Worm (Caenorhabditis elegans) whole organism, L4 larva: ENCODE results near the gene T03D8.6.

Source experiments
- D1046.2 ChIP-seq: fragments of 200-800 bp; sonication (Bioruptor generic); IDR thresholded peaks from 2 replicates; pipeline ENCODE4 v1.3.6; 2022; ENCODE audit warnings: missing genetic modification characterization, missing compliant biosample characterization
- F26F4.8 ChIP-seq: fragments of 200-800 bp; sonication (Bioruptor generic); conservative IDR thresholded peaks from 2 replicates; pipeline ENCODE4 v1.3.6; 2022; ENCODE audit warnings: missing genetic modification characterization, missing compliant biosample characterization
- R02D3.7 ChIP-seq: fragments of 150-350 bp; sonication (generic microtip); optimal IDR thresholded peaks from 3 replicates; lab custom pipeline; 2014; ENCODE audit warnings: missing biosample characterization, missing genetic modification characterization
- Y105C5A.15 ChIP-seq: fragments of 200-800 bp; sonication (Bioruptor generic); IDR thresholded peaks from 2 replicates; pipeline ENCODE4 v1.3.6; 2022; ENCODE audit warnings: missing genetic modification characterization, missing compliant biosample characterization
- Y5F2A.4 ChIP-seq: fragments of 200-800 bp; sonication (Bioruptor generic); optimal IDR thresholded peaks from 2 replicates; lab custom pipeline; 2018; ENCODE audit warnings: mild to moderate bottlenecking, missing genetic modification characterization, missing compliant biosample characterization
- ZK546.5 ChIP-seq, 2 experiments: sonication (generic microtip); optimal IDR thresholded peaks; 2 replicates each; lab custom pipeline; 2017; ENCODE audit warnings: missing biosample characterization in 2 of 2, missing genetic modification characterization in 2 of 2
- aha-1 ChIP-seq: fragments of 150-350 bp; peaks from one replicate; lab custom pipeline; 2014; ENCODE audit warnings: missing biosample characterization, missing genetic modification characterization
- ama-1 ChIP-seq: fragments of 150-350 bp; optimal IDR thresholded peaks from 2 replicates; lab custom pipeline; 2014; ENCODE audit warnings: inconsistent platforms, mixed read lengths
- ceh-44 ChIP-seq: fragments of 200-800 bp; sonication (Bioruptor generic); IDR thresholded peaks from 2 replicates; pipeline ENCODE4 v1.3.6; 2022; ENCODE audit warnings: missing genetic modification reagents, missing genetic modification characterization, missing compliant biosample characterization
- ces-1 ChIP-seq: fragments of 150-350 bp; sonication (generic microtip); optimal IDR thresholded peaks from 4 replicates; lab custom pipeline; 2014; ENCODE audit warnings: missing biosample characterization, missing genetic modification reagents, missing genetic modification characterization
- cey-2 ChIP-seq: sonication (generic microtip); optimal IDR thresholded peaks from 3 replicates; lab custom pipeline; 2017; ENCODE audit warnings: missing genetic modification characterization, mild to moderate bottlenecking, missing compliant biosample characterization, antibody characterized with exemption, borderline replicate concordance; ENCODE audit not compliant: insufficient read depth
- daf-12 ChIP-seq: fragments of 150-350 bp; optimal IDR thresholded peaks from 2 replicates; lab custom pipeline; 2014; ENCODE audit warnings: missing biosample characterization, missing genetic modification reagents, missing genetic modification characterization
- daf-16 ChIP-seq, 3 experiments: sonication (generic microtip); optimal IDR thresholded peaks; 2 replicates each; lab custom pipeline; 2016 to 2017; ENCODE audit warnings: missing genetic modification characterization in 3 of 3, missing genetic modification reagents in 3 of 3, mild to moderate bottlenecking in 2 of 3, missing compliant biosample characterization in 2 of 3, missing biosample characterization in 1 of 3, moderate library complexity in 1 of 3
- daf-8 ChIP-seq: fragments of 200-800 bp; sonication (Bioruptor generic); IDR thresholded peaks from 2 replicates; pipeline ENCODE4 v1.3.6; 2022; ENCODE audit warnings: missing genetic modification characterization, missing compliant biosample characterization
- dpl-1 ChIP-seq: fragments of 150-350 bp; optimal IDR thresholded peaks from 2 replicates; lab custom pipeline; 2014; ENCODE audit warnings: missing biosample characterization, missing genetic modification reagents, missing genetic modification characterization
- duxl-1 ChIP-seq: sonication (generic microtip); optimal IDR thresholded peaks from 2 replicates; lab custom pipeline; 2016; ENCODE audit warnings: mild to moderate bottlenecking, missing genetic modification characterization, moderate library complexity, missing compliant biosample characterization; ENCODE audit not compliant: poor library complexity
- dve-1 ChIP-seq: sonication (generic microtip); optimal IDR thresholded peaks from 2 replicates; lab custom pipeline; 2017; ENCODE audit warnings: antibody characterized with exemption, mild to moderate bottlenecking, missing genetic modification characterization, missing compliant biosample characterization; ENCODE audit not compliant: insufficient read depth
- egl-43 ChIP-seq: fragments of 200-800 bp; sonication (Bioruptor generic); IDR thresholded peaks from 2 replicates; pipeline ENCODE4 v1.3.6; 2022; ENCODE audit warnings: missing genetic modification reagents, missing genetic modification characterization, missing compliant biosample characterization
- fkh-10 ChIP-seq: fragments of 150-350 bp; optimal IDR thresholded peaks from 2 replicates; lab custom pipeline; 2014; ENCODE audit warnings: missing biosample characterization, missing genetic modification reagents, missing genetic modification characterization
- hlh-11 ChIP-seq: fragments of 200-800 bp; sonication (Bioruptor generic); optimal IDR thresholded peaks from 2 replicates; lab custom pipeline; 2018; ENCODE audit warnings: mild to moderate bottlenecking, missing genetic modification characterization, missing compliant biosample characterization
- hlh-30 ChIP-seq: sonication (generic microtip); optimal IDR thresholded peaks from 2 replicates; lab custom pipeline; 2017; ENCODE audit warnings: antibody characterized with exemption, mild to moderate bottlenecking, missing genetic modification characterization, missing compliant biosample characterization; ENCODE audit not compliant: insufficient read depth
- lim-7 ChIP-seq: fragments of 200-800 bp; sonication (Bioruptor generic); IDR thresholded peaks from 2 replicates; pipeline ENCODE4 v1.3.6; 2022; ENCODE audit warnings: missing genetic modification characterization, missing compliant biosample characterization
- lin-29 ChIP-seq: fragments of 200-800 bp; sonication (Bioruptor generic); IDR thresholded peaks from 2 replicates; pipeline ENCODE4 v1.3.6; 2022; ENCODE audit warnings: missing genetic modification reagents, missing genetic modification characterization, missing compliant biosample characterization
- madf-5 ChIP-seq, 2 experiments: fragments of 200-800 bp; sonication (Bioruptor generic); IDR thresholded peaks; 2 replicates each; pipeline ENCODE4 v1.3.6; 2022; ENCODE audit warnings: missing compliant biosample characterization in 2 of 2, missing genetic modification characterization in 2 of 2
- mdl-1 ChIP-seq, 2 experiments: fragments of 150-350 bp in 1 of 2; sonication (generic microtip) in 1 of 2; optimal IDR thresholded peaks; 2 replicates each; lab custom pipeline; 2014 to 2017; ENCODE audit warnings: missing biosample characterization in 2 of 2, missing genetic modification characterization in 2 of 2
- mdt-29 ChIP-seq: fragments of 200-800 bp; sonication (Bioruptor generic); IDR thresholded peaks from 2 replicates; pipeline ENCODE4 v1.3.6; 2022; ENCODE audit warnings: missing genetic modification reagents, missing genetic modification characterization, missing compliant biosample characterization
- mes-2 ChIP-seq: sonication (generic microtip); optimal IDR thresholded peaks from 2 replicates; lab custom pipeline; 2016; ENCODE audit warnings: missing genotype, mild to moderate bottlenecking, missing genetic modification characterization, missing compliant biosample characterization; ENCODE audit not compliant: poor library complexity, severe bottlenecking
- mxl-2 ChIP-seq: fragments of 200-800 bp; sonication (Bioruptor generic); conservative IDR thresholded peaks from 2 replicates; pipeline ENCODE4 v1.3.6; 2022; ENCODE audit warnings: missing genetic modification reagents, missing genetic modification characterization, missing compliant biosample characterization
- mxl-3 ChIP-seq: fragments of 200-800 bp; sonication (Bioruptor generic); optimal IDR thresholded peaks from 2 replicates; lab custom pipeline; 2018; ENCODE audit warnings: mild to moderate bottlenecking, missing genetic modification characterization, missing compliant biosample characterization
- nhr-10 ChIP-seq: fragments of 150-350 bp; optimal IDR thresholded peaks from 2 replicates; lab custom pipeline; 2014; ENCODE audit warnings: missing biosample characterization, missing genetic modification characterization
- nhr-102 ChIP-seq: sonication (generic microtip); optimal IDR thresholded peaks from 2 replicates; lab custom pipeline; 2016; ENCODE audit warnings: mild to moderate bottlenecking, missing genetic modification characterization, moderate library complexity, missing compliant biosample characterization
- nhr-11 ChIP-seq: fragments of 150-350 bp; optimal IDR thresholded peaks from 2 replicates; lab custom pipeline; 2014; ENCODE audit warnings: missing biosample characterization, missing genetic modification characterization
- nhr-28 ChIP-seq: fragments of 150-350 bp; optimal IDR thresholded peaks from 2 replicates; lab custom pipeline; 2014; ENCODE audit warnings: missing biosample characterization, missing genetic modification characterization
- nhr-41 ChIP-seq: fragments of 200-800 bp; sonication (Bioruptor generic); IDR thresholded peaks from 2 replicates; pipeline ENCODE4 v1.3.6; 2022; ENCODE audit warnings: missing genetic modification reagents, missing genetic modification characterization, missing compliant biosample characterization
- nhr-6 ChIP-seq: fragments of 150-350 bp; optimal IDR thresholded peaks from 2 replicates; lab custom pipeline; 2014; ENCODE audit warnings: missing biosample characterization, missing genetic modification characterization
- nhr-77 ChIP-seq: fragments of 150-350 bp; optimal IDR thresholded peaks from 2 replicates; lab custom pipeline; 2014; ENCODE audit warnings: missing biosample characterization, missing genetic modification characterization
- php-3 ChIP-seq: fragments of 200-800 bp; sonication (Bioruptor generic); IDR thresholded peaks from 2 replicates; pipeline ENCODE4 v1.3.6; 2022; ENCODE audit warnings: missing genetic modification reagents, missing genetic modification characterization, missing compliant biosample characterization
- pqm-1 ChIP-seq: sonication (generic microtip); optimal IDR thresholded peaks from 2 replicates; lab custom pipeline; 2017; ENCODE audit warnings: missing biosample characterization, missing genetic modification characterization
- rbr-2 ChIP-seq: sonication (generic microtip); optimal IDR thresholded peaks from 2 replicates; lab custom pipeline; 2016; ENCODE audit warnings: missing genotype, missing genetic modification characterization, missing compliant biosample characterization
- snpc-1.2 ChIP-seq: fragments of 200-800 bp; sonication (Bioruptor generic); IDR thresholded peaks from 2 replicates; pipeline ENCODE4 v1.3.6; 2022; ENCODE audit warnings: missing genetic modification reagents, missing genetic modification characterization, missing compliant biosample characterization
- spr-3 ChIP-seq: fragments of 200-800 bp; sonication (Bioruptor generic); optimal IDR thresholded peaks from 2 replicates; lab custom pipeline; 2018; ENCODE audit warnings: mild to moderate bottlenecking, missing genetic modification characterization, missing compliant biosample characterization
- tag-97 ChIP-seq: fragments of 200-800 bp; sonication (Bioruptor generic); IDR thresholded peaks from 2 replicates; pipeline ENCODE4 v1.3.6; 2022; ENCODE audit warnings: missing genetic modification characterization, missing compliant biosample characterization
- unc-130 ChIP-seq: sonication (generic microtip); optimal IDR thresholded peaks from 2 replicates; lab custom pipeline; 2016; ENCODE audit warnings: missing genetic modification reagents, missing genetic modification characterization, missing compliant biosample characterization
- unc-39 ChIP-seq: sonication (generic microtip); optimal IDR thresholded peaks from 2 replicates; lab custom pipeline; 2017; ENCODE audit warnings: missing biosample characterization, missing genetic modification characterization
- zfp-3 ChIP-seq: fragments of 200-800 bp; sonication (Bioruptor generic); conservative IDR thresholded peaks from 2 replicates; pipeline ENCODE4 v1.3.6; 2022; ENCODE audit warnings: missing genetic modification reagents, missing genetic modification characterization, missing compliant biosample characterization
- zip-2 ChIP-seq: fragments of 150-350 bp; optimal IDR thresholded peaks from 2 replicates; lab custom pipeline; 2014; ENCODE audit warnings: missing biosample characterization, missing genetic modification characterization

Gene T03D8.6

ce11 chrV:20793761-20794160, 26.4 kb downstream of the T03D8.6 start (continued):
- TF ChIP-seq daf-16 (GFP tag; optimal IDR thresholded peaks at IDR 0.05; lab: Kevin White, UChicago) (no peak), daf-16 (tag; optimal IDR thresholded peaks at IDR 0.05; lab: Kevin White, UChicago) (peak; percentile 46), nhr-28 (tag; lab: Kevin White, UChicago) (peak; percentile 19), ceh-44 (no peak), egl-43 (0 out of 2 replicates have a peak, but pooled peaks have one; percentile 53)
- TF ChIP-seq, all 104 proteins: peak for 18

DNA sequence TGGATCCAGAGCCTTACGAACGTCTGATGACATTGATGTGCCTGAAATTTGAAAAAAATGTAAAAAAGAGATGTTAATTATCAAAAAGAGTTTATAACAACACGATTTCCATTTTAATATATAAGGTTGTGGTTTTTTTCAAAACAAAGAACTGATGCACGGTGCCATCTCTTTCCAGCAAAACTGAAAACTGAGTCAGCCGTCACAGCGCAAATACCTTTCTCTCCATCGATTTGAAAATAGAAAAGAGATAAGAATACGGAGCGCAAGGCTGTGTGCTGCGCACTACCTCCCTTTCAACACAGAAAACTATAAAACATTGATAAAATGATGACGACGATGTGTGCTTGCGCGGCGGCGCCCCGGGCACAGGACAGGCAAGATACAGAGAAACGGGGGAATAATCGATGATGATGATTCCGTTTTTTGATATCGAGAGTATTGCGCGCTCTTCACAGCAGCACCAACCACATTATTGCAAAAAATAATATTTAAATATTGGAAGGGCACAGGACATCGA, 27.7 kb downstream of the T03D8.6 start, which contains the start of gene Y44A6D.3:
TSS of gene Y44A6D.3 (minus strand) at position 51 of the 520 bp plus-strand sequence.
- TF ChIP-seq ZK546.5 (tag; optimal IDR thresholded peaks at IDR 0.05; lab: Kevin White, UChicago) (no peak), Y5F2A.4 (GFP tag; lab: Kevin White, UChicago) (no peak), unc-130 (GFP tag; lab: Kevin White, UChicago) (no peak), cey-2 (tag; lab: Kevin White, UChicago) (no peak), nhr-28 (tag; lab: Kevin White, UChicago) (peak; percentile 36), hlh-11 (tag; lab: Kevin White, UChicago) (peak; percentile 66), ces-1 (no peak), snpc-1.2 (GFP tag; lab: Robert Waterston, UW) (no peak), dve-1 (tag; lab: Kevin White, UChicago) (peak; percentile 66), unc-39 (tag; lab: Kevin White, UChicago) (no peak), tag-97 (GFP tag; lab: Robert Waterston, UW) (no peak), Y105C5A.15 (no peak), F26F4.8 (GFP tag; lab: Robert Waterston, UW) (no peak), R02D3.7 (tag; lab: Kevin White, UChicago) (no peak), D1046.2 (GFP tag; lab: Robert Waterston, UW) (no peak), zfp-3 (GFP tag; lab: Robert Waterston, UW) (no peak), rbr-2 (no peak), daf-8 (GFP tag; lab: Robert Waterston, UW) (no peak), nhr-10 (tag; lab: Kevin White, UChicago) (no peak), mxl-3 (GFP tag; lab: Kevin White, UChicago) (no peak), lin-29 (GFP tag; lab: Robert Waterston, UW) (no peak), pqm-1 (tag; lab: Kevin White, UChicago) (peak; percentile 5), dpl-1 (GFP tag; lab: Kevin White, UChicago) (no peak), mxl-2 (GFP tag; lab: Robert Waterston, UW) (no peak), mdt-29 (GFP tag; lab: Robert Waterston, UW) (no peak), madf-5 (GFP tag; IDR thresholded peaks at IDR 0.05; lab: Robert Waterston, UW) (no peak), nhr-77 (tag; lab: Kevin White, UChicago) (no peak), lim-7 (GFP tag; lab: Robert Waterston, UW) (no peak), nhr-41 (GFP tag; lab: Robert Waterston, UW) (no peak), spr-3 (GFP tag; lab: Kevin White, UChicago) (no peak), aha-1 (tag; lab: Kevin White, UChicago) (peak; percentile 7), ama-1 (no peak), mes-2 (tag; lab: Kevin White, UChicago) (no peak), duxl-1 (tag; lab: Kevin White, UChicago) (no peak), daf-16 (GFP tag; optimal IDR thresholded peaks at IDR 0.05; lab: Kevin White, UChicago) (no peak), daf-16 (tag; optimal IDR thresholded peaks at IDR 0.05; lab: Kevin White, UChicago) (peak; percentile 12), zip-2 (no peak), nhr-102 (tag; lab: Kevin White, UChicago) (no peak), nhr-6 (tag; lab: Kevin White, UChicago) (no peak), nhr-11 (tag; lab: Kevin White, UChicago) (no peak), php-3 (GFP tag; lab: Robert Waterston, UW) (no peak), fkh-10 (GFP tag; lab: Kevin White, UChicago) (no peak), ceh-44 (0 out of 2 replicates have a peak, but pooled peaks have one; percentile 39), hlh-30 (tag; lab: Kevin White, UChicago) (peak; percentile 3), mdl-1 (tag; optimal IDR thresholded peaks at IDR 0.05; lab: Kevin White, UChicago) (no peak), daf-12 (tag; lab: Kevin White, UChicago) (no peak)
